Worm (Caenorhabditis elegans) whole organism, early embryonic: Measurements from ENCODE around the gene M176.11.

Experiments
- B0310.2 ChIP-seq: sonication (generic microtip); optimal IDR thresholded peaks from 2 replicates; lab custom pipeline; 2016; ENCODE audit warnings: mild to moderate bottlenecking, missing genetic modification characterization, missing compliant biosample characterization
- F13C5.2 ChIP-seq: sonication (generic microtip); optimal IDR thresholded peaks from 2 replicates; lab custom pipeline; 2017; ENCODE audit warnings: mild to moderate bottlenecking, missing genetic modification characterization, inconsistent platforms, missing compliant biosample characterization
- aly-1 ChIP-seq: sonication (generic microtip); optimal IDR thresholded peaks from 2 replicates; lab custom pipeline; 2016; ENCODE audit warnings: missing genetic modification characterization, missing compliant biosample characterization
- ama-1 ChIP-seq: fragments of 150-350 bp; optimal IDR thresholded peaks from 2 replicates; lab custom pipeline; 2014
- ceh-13 ChIP-seq: fragments of 200-800 bp; sonication (Bioruptor generic); optimal IDR thresholded peaks from 2 replicates; lab custom pipeline; 2018; ENCODE audit warnings: mild to moderate bottlenecking, missing genetic modification characterization, missing compliant biosample characterization
- ceh-36 ChIP-seq: sonication (generic microtip); optimal IDR thresholded peaks from 2 replicates; lab custom pipeline; 2016; ENCODE audit warnings: missing genetic modification characterization, inconsistent platforms, missing compliant biosample characterization
- ets-7 ChIP-seq: sonication (generic microtip); optimal IDR thresholded peaks from 2 replicates; lab custom pipeline; 2016; ENCODE audit warnings: missing genotype, missing genetic modification characterization, missing compliant biosample characterization
- flt-1 ChIP-seq: fragments of 200-800 bp; sonication (Bioruptor generic); IDR thresholded peaks from 2 replicates; pipeline ENCODE4 v1.3.6; 2022; ENCODE audit warnings: missing genetic modification characterization, missing compliant biosample characterization
- hmbx-1 ChIP-seq: sonication (generic microtip); optimal IDR thresholded peaks from 2 replicates; lab custom pipeline; 2016; ENCODE audit warnings: mild to moderate bottlenecking, missing genetic modification characterization, missing compliant biosample characterization
- hmg-4 ChIP-seq: fragments of 200-800 bp; sonication (Bioruptor generic); optimal IDR thresholded peaks from 2 replicates; lab custom pipeline; 2018; ENCODE audit warnings: mild to moderate bottlenecking, missing genetic modification characterization, missing compliant biosample characterization
- hnd-1 ChIP-seq: sonication (generic microtip); optimal IDR thresholded peaks from 2 replicates; lab custom pipeline; 2016; ENCODE audit warnings: missing genetic modification characterization, missing compliant biosample characterization
- pes-1 ChIP-seq: fragments of 200-800 bp; sonication (Bioruptor generic); IDR thresholded peaks from 2 replicates; pipeline ENCODE4 v1.3.6; 2022; ENCODE audit warnings: missing genetic modification reagents, missing genetic modification characterization, missing compliant biosample characterization
- scrt-1 ChIP-seq: fragments of 200-800 bp; sonication (Bioruptor generic); IDR thresholded peaks from 2 replicates; pipeline ENCODE4 v1.3.6; 2022; ENCODE audit warnings: missing genetic modification characterization, missing compliant biosample characterization
- sea-1 ChIP-seq: fragments of 200-800 bp; sonication (Bioruptor generic); conservative IDR thresholded peaks from 2 replicates; pipeline ENCODE4 v1.3.6; 2022; ENCODE audit warnings: missing genetic modification characterization, missing compliant biosample characterization
- tbx-11 ChIP-seq: fragments of 200-800 bp; sonication (Bioruptor generic); IDR thresholded peaks from 2 replicates; pipeline ENCODE4 v1.3.6; 2022; ENCODE audit warnings: missing genetic modification characterization, missing compliant biosample characterization
- tbx-37 ChIP-seq: fragments of 200-800 bp; sonication (Bioruptor generic); conservative IDR thresholded peaks from 2 replicates; pipeline ENCODE4 v1.3.6; 2022; ENCODE audit warnings: missing genetic modification reagents, missing genetic modification characterization, missing compliant biosample characterization
- tra-4 ChIP-seq: sonication (generic microtip); optimal IDR thresholded peaks from 2 replicates; lab custom pipeline; 2017; ENCODE audit warnings: missing genetic modification characterization, missing compliant biosample characterization

M176.11 gene

DNA sequence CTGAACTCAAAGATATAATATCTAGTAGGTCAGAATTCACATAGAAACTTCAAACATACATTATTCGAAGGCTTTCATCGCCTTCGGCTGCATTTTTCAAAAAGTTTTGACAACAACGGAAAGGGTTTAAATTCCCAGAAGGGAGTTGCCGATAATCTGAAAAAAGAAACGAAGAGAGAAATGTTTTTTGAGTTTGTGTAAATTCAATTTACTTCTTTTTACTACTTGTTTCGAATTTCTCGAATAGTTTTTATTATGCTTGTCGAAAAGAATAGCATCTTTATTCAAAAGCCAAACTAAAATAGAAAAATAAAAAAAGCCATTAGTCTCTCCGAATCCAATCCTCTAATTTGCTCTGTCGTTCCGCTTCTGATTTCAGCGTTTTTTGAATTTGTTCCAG, 9.1 kb downstream of the M176.11 start:
- TF ChIP-seq F13C5.2 (no peak), hmbx-1 (tag; lab: Kevin White, UChicago) (no peak), B0310.2 (tag; lab: Kevin White, UChicago) (no peak), flt-1 (GFP tag; lab: Robert Waterston, UW) (no peak)

DNA sequence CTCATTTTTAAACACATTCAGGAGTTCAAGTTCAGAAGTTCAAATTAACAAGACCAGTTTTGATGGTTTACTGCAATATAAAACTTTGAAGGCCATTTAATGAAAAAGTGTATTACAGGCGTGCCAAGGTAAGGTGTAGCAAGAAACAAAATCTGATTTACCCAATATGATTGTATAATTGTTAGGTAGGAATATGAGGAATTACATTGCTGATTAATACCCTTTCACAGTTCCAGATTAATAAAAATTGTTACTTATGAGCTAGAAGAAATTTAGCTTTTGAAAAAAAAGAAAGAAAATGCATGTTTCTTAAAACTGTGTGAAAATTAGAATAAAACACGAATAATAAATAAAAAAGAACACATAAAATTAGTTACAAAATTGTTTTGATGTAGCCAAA, 11.5 kb downstream of the M176.11 start, which contains the start of gene kin-15:
Gene kin-15 (minus strand): TSS at position 101 of the 400 bp plus-strand sequence.
- TF ChIP-seq hnd-1 (tag; lab: Kevin White, UChicago) (no peak), tbx-37 (GFP tag; lab: Robert Waterston, UW) (no peak), ceh-13 (GFP tag; lab: Kevin White, UChicago) (no peak), scrt-1 (no peak), ama-1 (lab: Kevin White, UChicago) (no peak), ceh-36 (tag; lab: Kevin White, UChicago) (no peak), hmg-4 (GFP tag; lab: Kevin White, UChicago) (no peak), aly-1 (tag; lab: Kevin White, UChicago) (no peak), pes-1 (GFP tag; lab: Robert Waterston, UW) (no peak), F13C5.2 (no peak), B0310.2 (tag; lab: Kevin White, UChicago) (no peak), tbx-11 (GFP tag; lab: Robert Waterston, UW) (no peak), ets-7 (no peak), hmbx-1 (tag; lab: Kevin White, UChicago) (no peak)

DNA sequence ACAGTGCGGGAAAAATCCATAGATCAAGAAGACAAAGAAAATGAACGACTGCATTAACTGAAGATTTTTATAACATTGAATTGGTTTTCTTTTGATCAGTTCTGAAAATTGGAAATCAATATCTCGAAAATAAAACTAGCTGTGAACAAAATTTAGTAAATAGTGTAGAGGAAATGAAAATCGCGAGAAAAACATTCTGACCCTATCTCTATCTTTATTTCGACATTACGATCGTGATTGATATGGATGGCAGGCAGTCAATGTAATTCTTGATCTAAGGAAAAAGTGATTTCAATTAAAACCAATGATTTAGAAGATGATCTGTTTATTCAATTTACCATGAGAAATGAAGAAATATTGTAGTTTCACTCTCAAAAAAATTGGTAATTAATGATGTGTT, 13.9 kb downstream of the M176.11 start, which contains the start of gene kin-16:
Gene kin-16 (minus strand): TSS at position 101 of the 400 bp plus-strand sequence.
- TF ChIP-seq tbx-37 (GFP tag; lab: Robert Waterston, UW) (no peak), pes-1 (GFP tag; lab: Robert Waterston, UW) (no peak), ceh-13 (GFP tag; lab: Kevin White, UChicago) (no peak), hmbx-1 (tag; lab: Kevin White, UChicago) (no peak), scrt-1 (no peak), aly-1 (tag; lab: Kevin White, UChicago) (no peak), ceh-36 (tag; lab: Kevin White, UChicago) (no peak), hnd-1 (tag; lab: Kevin White, UChicago) (no peak), ama-1 (lab: Kevin White, UChicago) (no peak)

DNA sequence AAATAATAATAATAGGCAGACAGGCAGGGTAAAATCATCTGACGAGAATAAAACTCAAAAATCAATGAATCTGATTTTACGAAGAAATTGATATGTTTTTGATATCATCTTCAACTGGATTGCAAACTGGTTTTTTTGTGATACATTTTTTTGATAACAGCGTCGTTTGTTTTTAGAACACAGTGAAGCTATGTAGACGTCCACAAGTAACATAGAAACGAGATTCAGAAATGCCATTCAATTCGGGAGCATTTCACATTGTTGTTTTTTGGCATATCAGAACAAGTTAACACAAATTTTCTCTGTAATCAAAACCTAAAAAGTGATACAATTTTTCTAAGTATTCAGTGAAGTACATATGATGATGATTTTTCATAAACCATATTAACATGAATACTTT, 16.2 kb downstream of the M176.11 start, which contains the start of gene chil-13:
Gene chil-13 (minus strand): TSS at position 101 of the 400 bp plus-strand sequence.
- no peak for TF ChIP-seq pes-1 (GFP tag; lab: Robert Waterston, UW)
- no peak for TF ChIP-seq hmg-4 (GFP tag; lab: Kevin White, UChicago)
- no peak for TF ChIP-seq ceh-36 (tag; lab: Kevin White, UChicago)
- no peak for TF ChIP-seq scrt-1
- TF ChIP-seq ceh-13 (GFP tag; lab: Kevin White, UChicago), result no peak
- no peak for TF ChIP-seq F13C5.2
- TF ChIP-seq tbx-11 (GFP tag; lab: Robert Waterston, UW), result no peak
- TF ChIP-seq B0310.2 (tag; lab: Kevin White, UChicago), result no peak
- TF ChIP-seq aly-1 (tag; lab: Kevin White, UChicago), result no peak
- TF ChIP-seq tra-4 (tag; lab: Kevin White, UChicago), result no peak
- TF ChIP-seq hmbx-1 (tag; lab: Kevin White, UChicago), result no peak
- TF ChIP-seq hnd-1 (tag; lab: Kevin White, UChicago), result no peak
- no peak for TF ChIP-seq ama-1 (lab: Kevin White, UChicago)
- no peak for TF ChIP-seq tbx-37 (GFP tag; lab: Robert Waterston, UW)
- TF ChIP-seq sea-1 (GFP tag; lab: Robert Waterston, UW), result no peak

DNA sequence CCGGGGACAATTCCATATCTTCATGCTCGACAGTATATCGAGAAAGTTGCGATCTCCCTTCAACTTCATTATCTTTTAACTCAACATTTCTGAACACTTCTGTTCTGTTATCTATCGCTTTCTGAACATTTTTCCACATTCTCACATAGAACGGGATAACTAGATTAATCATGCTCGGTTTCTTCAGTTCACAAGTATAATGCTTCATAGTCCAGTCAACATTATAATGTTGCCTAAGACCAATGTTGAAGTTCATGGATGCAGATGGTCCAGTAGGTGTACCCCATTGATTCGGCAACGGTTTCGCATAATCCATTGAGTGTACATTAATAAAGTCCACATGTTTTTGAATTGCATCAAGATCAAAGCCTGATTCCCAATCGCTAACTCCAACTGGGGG, 16.8 kb downstream of the M176.11 start:
- TF ChIP-seq tra-4 (tag; lab: Kevin White, UChicago), result no peak
- no peak for TF ChIP-seq tbx-11 (GFP tag; lab: Robert Waterston, UW)
- TF ChIP-seq tbx-37 (GFP tag; lab: Robert Waterston, UW), result no peak
- no peak for TF ChIP-seq pes-1 (GFP tag; lab: Robert Waterston, UW)
- no peak for TF ChIP-seq ets-7
- TF ChIP-seq ceh-36 (tag; lab: Kevin White, UChicago), result no peak
- no peak for TF ChIP-seq hmbx-1 (tag; lab: Kevin White, UChicago)
- no peak for TF ChIP-seq ama-1 (lab: Kevin White, UChicago)
- TF ChIP-seq sea-1 (GFP tag; lab: Robert Waterston, UW), result no peak
- TF ChIP-seq scrt-1, result no peak
- no peak for TF ChIP-seq aly-1 (tag; lab: Kevin White, UChicago)
- TF ChIP-seq hnd-1 (tag; lab: Kevin White, UChicago), result no peak
- TF ChIP-seq ceh-13 (GFP tag; lab: Kevin White, UChicago), result no peak
- no peak for TF ChIP-seq F13C5.2
- TF ChIP-seq flt-1 (GFP tag; lab: Robert Waterston, UW), result no peak
- no peak for TF ChIP-seq B0310.2 (tag; lab: Kevin White, UChicago)
- no peak for TF ChIP-seq hmg-4 (GFP tag; lab: Kevin White, UChicago)

DNA sequence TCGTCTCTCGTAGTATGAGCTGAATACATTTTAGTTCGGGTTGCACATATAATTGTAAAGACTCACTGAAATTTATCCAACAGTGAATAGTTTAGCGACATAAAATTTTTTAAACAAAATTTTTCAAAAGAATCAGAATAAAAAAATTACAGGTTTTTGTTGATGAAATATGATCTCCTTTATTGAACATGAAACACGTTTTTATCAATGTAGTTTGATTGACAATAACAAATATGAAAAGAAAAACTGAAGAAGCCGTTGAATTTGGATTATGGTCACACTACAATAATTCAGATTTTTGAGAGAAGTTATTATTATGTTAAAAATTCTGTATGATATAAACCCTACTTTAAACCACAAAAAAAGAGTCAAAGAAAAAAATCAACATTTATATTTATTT, 18.0 kb downstream of the M176.11 start, which contains the start of gene chil-17:
Gene chil-17 (minus strand): TSS at position 101 of the 400 bp plus-strand sequence.
- TF ChIP-seq ceh-13 (GFP tag; lab: Kevin White, UChicago) (no peak), F13C5.2 (no peak), hmg-4 (GFP tag; lab: Kevin White, UChicago) (no peak), pes-1 (GFP tag; lab: Robert Waterston, UW) (no peak), hmbx-1 (tag; lab: Kevin White, UChicago) (no peak), hnd-1 (tag; lab: Kevin White, UChicago) (no peak), ets-7 (no peak), B0310.2 (tag; lab: Kevin White, UChicago) (no peak), scrt-1 (no peak), aly-1 (tag; lab: Kevin White, UChicago) (no peak), ceh-36 (tag; lab: Kevin White, UChicago) (no peak), sea-1 (GFP tag; lab: Robert Waterston, UW) (no peak), tra-4 (tag; lab: Kevin White, UChicago) (no peak)

DNA sequence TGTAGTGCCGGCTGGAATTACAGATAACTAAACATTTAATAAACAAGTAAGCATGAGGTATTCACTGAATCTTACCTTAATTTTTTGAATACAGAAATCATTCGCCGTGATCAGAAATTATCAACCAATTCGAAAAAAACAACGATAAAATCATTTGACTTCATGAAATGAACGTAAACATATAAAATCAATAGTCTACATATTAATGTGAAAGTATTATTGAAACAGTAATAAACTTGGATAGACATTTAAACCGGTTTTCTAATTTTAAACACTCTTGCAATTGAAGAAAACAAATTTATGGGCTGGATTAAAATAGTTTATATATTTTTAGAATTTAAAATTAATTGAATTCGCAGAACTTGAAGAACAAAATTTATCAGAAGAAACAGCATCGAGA, 19.8 kb downstream of the M176.11 start, which contains the start of gene chil-16:
Gene chil-16 (minus strand): TSS at position 101 of the 400 bp plus-strand sequence.
- TF ChIP-seq ama-1 (lab: Kevin White, UChicago), result no peak
- no peak for TF ChIP-seq tbx-37 (GFP tag; lab: Robert Waterston, UW)
- TF ChIP-seq ceh-13 (GFP tag; lab: Kevin White, UChicago), result no peak
- TF ChIP-seq B0310.2 (tag; lab: Kevin White, UChicago), result no peak
- no peak for TF ChIP-seq pes-1 (GFP tag; lab: Robert Waterston, UW)
- TF ChIP-seq flt-1 (GFP tag; lab: Robert Waterston, UW), result no peak
- no peak for TF ChIP-seq tbx-11 (GFP tag; lab: Robert Waterston, UW)
- TF ChIP-seq ceh-36 (tag; lab: Kevin White, UChicago), result no peak
- TF ChIP-seq F13C5.2, result no peak
